Fruit fly (Drosophila melanogaster): Measurements from ENCODE around the gene CG5245.

Gene CG5245

DNA sequence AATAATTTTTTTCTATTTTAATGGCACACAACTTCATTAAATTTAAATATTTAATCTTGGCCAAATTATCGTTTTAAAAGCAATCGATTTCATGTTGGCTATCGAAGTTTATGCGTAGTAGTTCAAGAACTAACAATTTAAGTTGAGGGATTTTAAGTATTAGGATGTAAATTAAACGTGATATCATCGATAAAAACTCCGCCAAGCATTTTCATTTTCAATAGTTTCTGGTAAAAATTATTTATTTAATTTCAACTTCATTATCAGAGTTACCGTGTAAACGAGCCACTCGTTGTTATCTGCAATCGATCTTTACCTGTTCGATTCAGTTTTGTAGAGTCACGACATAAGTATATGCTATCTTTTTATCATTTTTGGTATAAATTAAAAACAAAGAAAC lies 26.4 kb upstream of the CG5245 start (continued):
- TF ChIP-seq CG30020 (tag; optimal IDR thresholded peaks at IDR 0.05) (peak; percentile 90), CG33557 (GFP tag; optimal IDR thresholded peaks at IDR 0.05) (peak; percentile 99), CG18764 (GFP tag; optimal IDR thresholded peaks at IDR 0.05) (peak; percentile 94), Hr39 (optimal IDR thresholded peaks at IDR 0.05) (no peak), caup (GFP tag; optimal IDR thresholded peaks at IDR 0.05; ENCODE audit: severe bottlenecking) (peak; percentile 97), Mes4 (GFP tag; optimal IDR thresholded peaks at IDR 0.05) (peak; percentile 93), Gug (GFP tag; IDR thresholded peaks at IDR 0.05) (peak; percentile 64; the same call in 2 of the 4 replicates), onecut (GFP tag; IDR thresholded peaks at IDR 0.05) (peak; percentile 97), prd (optimal IDR thresholded peaks at IDR 0.05) (no peak), prd (GFP tag; IDR thresholded peaks at IDR 0.05) (peak; percentile 97), CG7963 (GFP tag; IDR thresholded peaks at IDR 0.05; ENCODE audit: partially characterized antibody) (no peak), CG11695 (GFP tag; IDR thresholded peaks at IDR 0.05) (peak; percentile 97), mld (GFP tag; IDR thresholded peaks at IDR 0.05; ENCODE audit: partially characterized antibody) (no peak), CG17912 (GFP tag; optimal IDR thresholded peaks at IDR 0.05) (peak; percentile 98), sens (GFP tag) (peak; percentile 99), CG17361 (GFP tag; IDR thresholded peaks at IDR 0.05) (peak; percentile 98), phol (tag; optimal IDR thresholded peaks at IDR 0.05) (peak; percentile 99), CG6272 (GFP tag; IDR thresholded peaks at IDR 0.05) (peak; percentile 73), CG2116 (GFP tag; optimal IDR thresholded peaks at IDR 0.05) (peak; percentile 91), yki (optimal IDR thresholded peaks at IDR 0.05) (no peak), run (tag; optimal IDR thresholded peaks at IDR 0.05) (peak; percentile 95), Dek (tag; optimal IDR thresholded peaks at IDR 0.05) (peak; percentile 97), stwl (tag; optimal IDR thresholded peaks at IDR 0.05) (peak; percentile 99), gsb (GFP tag; IDR thresholded peaks at IDR 0.05) (peak; percentile 92), sd (tag; optimal IDR thresholded peaks at IDR 0.05) (peak; percentile 88), danr (GFP tag; IDR thresholded peaks at IDR 0.05) (peak; percentile 87; the same call in 1 of the 2 replicates), Gsc (GFP tag; IDR thresholded peaks at IDR 0.05) (no peak), CG13624 (GFP tag; optimal IDR thresholded peaks at IDR 0.05) (peak; percentile 96), Ssrp (tag; optimal IDR thresholded peaks at IDR 0.05) (peak; percentile 98), Hmx (GFP tag; optimal IDR thresholded peaks at IDR 0.05) (peak; percentile 87), Xbp1 (GFP tag; optimal IDR thresholded peaks at IDR 0.05) (peak; percentile 97), slbo (GFP tag; IDR thresholded peaks at IDR 0.05) (peak; percentile 92), tll (GFP tag; optimal IDR thresholded peaks at IDR 0.05) (peak in 1 of 2 experiments; percentile 76), Dad (GFP tag; optimal IDR thresholded peaks at IDR 0.05) (peak; percentile 94), dmrt11E (tag; optimal IDR thresholded peaks at IDR 0.05) (peak; percentile 99), Nf-YA (GFP tag; IDR thresholded peaks at IDR 0.05) (peak; percentile 99), BEAF-32 (GFP tag; optimal IDR thresholded peaks at IDR 0.05) (peak; percentile 46), bab2 (GFP tag; optimal IDR thresholded peaks at IDR 0.05) (peak; percentile 95), gt (GFP tag; IDR thresholded peaks at IDR 0.05) (peak; percentile 85), CG10543 (GFP tag; optimal IDR thresholded peaks at IDR 0.05) (peak; percentile 100), lilli (GFP tag; optimal IDR thresholded peaks at IDR 0.05) (peak; percentile 96), nerfin-2 (GFP tag; IDR thresholded peaks at IDR 0.05; ENCODE audit: partially characterized antibody) (no peak), ERR (GFP tag; optimal IDR thresholded peaks at IDR 0.05) (peak; percentile 92), CG11247 (GFP tag; IDR thresholded peaks at IDR 0.05) (peak; percentile 90), zf30C (GFP tag; optimal IDR thresholded peaks at IDR 0.05) (peak; percentile 39), kni (GFP tag; optimal IDR thresholded peaks at IDR 0.05) (peak; percentile 99), B-H2 (GFP tag; optimal IDR thresholded peaks at IDR 0.05) (peak; percentile 98), zen2 (GFP tag; IDR thresholded peaks at IDR 0.05; ENCODE audit: partially characterized antibody) (0 out of 3 replicates have a peak, but pooled peaks have one; percentile 17), twi (tag; optimal IDR thresholded peaks at IDR 0.05) (peak; percentile 97), bsh (GFP tag; optimal IDR thresholded peaks at IDR 0.05) (peak; percentile 79 to 99), lmd (GFP tag; IDR thresholded peaks at IDR 0.05) (peak; percentile 94)

Data from whole organism, embryonic.